Worm (Caenorhabditis elegans) whole organism, L1 larva: ENCODE measurements around the gene F13B6.2.

Source experiments
- C04F5.9 ChIP-seq: sonication (generic microtip); optimal IDR thresholded peaks from 2 replicates; lab custom pipeline; 2016; ENCODE audit warnings: missing genetic modification characterization, missing compliant biosample characterization
- C16A3.4 ChIP-seq: fragments of 150-350 bp; optimal IDR thresholded peaks from 2 replicates; lab custom pipeline; 2014; ENCODE audit warnings: missing biosample characterization, missing genetic modification characterization
- C34B4.2 ChIP-seq: sonication (generic microtip); optimal IDR thresholded peaks from 2 replicates; lab custom pipeline; 2017; ENCODE audit warnings: mild to moderate bottlenecking, missing genetic modification characterization, missing compliant biosample characterization
- Y116A8C.19 ChIP-seq: sonication (generic microtip); optimal IDR thresholded peaks from 2 replicates; lab custom pipeline; 2016; ENCODE audit warnings: missing compliant biosample characterization, missing genetic modification characterization, borderline replicate concordance
- ama-1 ChIP-seq: fragments of 150-350 bp; optimal IDR thresholded peaks from 2 replicates; lab custom pipeline; 2014
- ceh-63 ChIP-seq: fragments of 200-800 bp; sonication (Bioruptor generic); optimal IDR thresholded peaks from 2 replicates; lab custom pipeline; 2018; ENCODE audit warnings: mild to moderate bottlenecking, missing genetic modification characterization, missing compliant biosample characterization
- ceh-82 ChIP-seq, 3 experiments: fragments of 150-350 bp in 1 of 3; sonication (generic microtip) in 2 of 3; optimal IDR thresholded peaks; 2 replicates each; lab custom pipeline; 2014 to 2017; ENCODE audit warnings: missing biosample characterization in 3 of 3, missing genetic modification characterization in 3 of 3
- ceh-88 ChIP-seq: fragments of 200-800 bp; sonication (Bioruptor generic); IDR thresholded peaks from 2 replicates; pipeline ENCODE4 v1.3.6; 2022; ENCODE audit warnings: missing genetic modification characterization, missing compliant biosample characterization
- dpl-1 ChIP-seq, 3 experiments: fragments of 150-350 bp in 2 of 3; sonication (generic microtip) in 1 of 3; optimal IDR thresholded peaks; 2 replicates each; lab custom pipeline; 2014 to 2017; ENCODE audit warnings: missing biosample characterization in 3 of 3, missing genetic modification characterization in 3 of 3, missing genetic modification reagents in 3 of 3
- dsc-1 ChIP-seq: sonication (generic microtip); optimal IDR thresholded peaks from 2 replicates; lab custom pipeline; 2016; ENCODE audit warnings: mild to moderate bottlenecking, missing genetic modification characterization, missing compliant biosample characterization
- efl-1 ChIP-seq, 4 experiments: fragments of 150-350 bp; optimal IDR thresholded peaks in 3 of 4; peaks in 1 of 4; 1 replicate in 1 of 4; 2 replicates in 3 of 4; lab custom pipeline; 2014; ENCODE audit warnings: missing biosample characterization in 2 of 4, missing genetic modification characterization in 2 of 4, missing genetic modification reagents in 2 of 4
- egl-27 ChIP-seq, 2 experiments: fragments of 150-350 bp in 1 of 2; sonication (generic microtip); optimal IDR thresholded peaks; 3 replicates each; lab custom pipeline; 2017 to 2018; ENCODE audit warnings: missing biosample characterization in 2 of 2, missing genetic modification characterization in 2 of 2, missing genetic modification reagents in 2 of 2
- elt-2 ChIP-seq: sonication (generic microtip); optimal IDR thresholded peaks from 2 replicates; lab custom pipeline; 2016; ENCODE audit warnings: missing genetic modification characterization, mild to moderate bottlenecking, inconsistent platforms, missing compliant biosample characterization, missing genetic modification reagents
- elt-3 ChIP-seq, 6 experiments: fragments of 150-350 bp in 1 of 6; sonication (generic microtip); optimal IDR thresholded peaks; 2 replicates each; lab custom pipeline; 2017 to 2018; ENCODE audit warnings: missing biosample characterization in 6 of 6, missing genetic modification characterization in 6 of 6, inconsistent platforms in 1 of 6
- fkh-10 ChIP-seq: sonication (generic microtip); optimal IDR thresholded peaks from 2 replicates; lab custom pipeline; 2017; ENCODE audit warnings: missing biosample characterization, missing genetic modification reagents, missing genetic modification characterization
- fkh-4 ChIP-seq: sonication (generic microtip); optimal IDR thresholded peaks from 2 replicates; lab custom pipeline; 2016; ENCODE audit warnings: missing compliant biosample characterization, missing genetic modification characterization, borderline replicate concordance
- hlh-4 ChIP-seq: sonication (generic microtip); optimal IDR thresholded peaks from 2 replicates; lab custom pipeline; 2016; ENCODE audit warnings: mild to moderate bottlenecking, missing genetic modification characterization, missing compliant biosample characterization
- hpl-2 ChIP-seq: fragments of 150-350 bp; optimal IDR thresholded peaks from 2 replicates; lab custom pipeline; 2014; ENCODE audit warnings: missing biosample characterization, missing genetic modification reagents, missing genetic modification characterization
- irx-1 ChIP-seq: sonication (generic microtip); optimal IDR thresholded peaks from 2 replicates; lab custom pipeline; 2016; ENCODE audit warnings: missing genetic modification characterization, missing compliant biosample characterization
- lin-13 ChIP-seq: fragments of 150-350 bp; optimal IDR thresholded peaks from 2 replicates; lab custom pipeline; 2014; ENCODE audit warnings: missing biosample characterization, missing genetic modification reagents, missing genetic modification characterization
- lin-14 ChIP-seq: fragments of 200-800 bp; sonication (Bioruptor generic); optimal IDR thresholded peaks from 2 replicates; lab custom pipeline; 2018; ENCODE audit warnings: mild to moderate bottlenecking, missing genetic modification characterization, moderate library complexity, missing compliant biosample characterization
- lin-35 ChIP-seq, 2 experiments: fragments of 150-350 bp; optimal IDR thresholded peaks; 2 replicates each; lab custom pipeline; 2014; ENCODE audit warnings: missing biosample characterization in 2 of 2, missing genetic modification characterization in 2 of 2, missing genetic modification reagents in 2 of 2
- lin-39 ChIP-seq: fragments of 150-350 bp; optimal IDR thresholded peaks from 2 replicates; lab custom pipeline; 2014; ENCODE audit warnings: missing biosample characterization, missing genetic modification reagents, missing genetic modification characterization
- lsy-2 ChIP-seq, 2 experiments: fragments of 150-350 bp; optimal IDR thresholded peaks; 2 replicates each; lab custom pipeline; 2014; ENCODE audit warnings: missing biosample characterization in 2 of 2, missing genetic modification characterization in 2 of 2
- mdl-1 ChIP-seq, 2 experiments: fragments of 150-350 bp; optimal IDR thresholded peaks; 2 replicates each; lab custom pipeline; 2014 to 2017; ENCODE audit warnings: missing biosample characterization in 2 of 2, missing genetic modification characterization in 2 of 2, inconsistent platforms in 1 of 2
- mef-2 ChIP-seq: fragments of 150-350 bp; optimal IDR thresholded peaks from 2 replicates; lab custom pipeline; 2014; ENCODE audit warnings: missing biosample characterization, missing genetic modification characterization
- mep-1 ChIP-seq: fragments of 150-350 bp; optimal IDR thresholded peaks from 2 replicates; lab custom pipeline; 2014; ENCODE audit warnings: missing biosample characterization, missing genetic modification characterization
- nhr-20 ChIP-seq: sonication (generic microtip); optimal IDR thresholded peaks from 2 replicates; lab custom pipeline; 2016; ENCODE audit warnings: mild to moderate bottlenecking, missing genetic modification characterization, missing compliant biosample characterization
- nhr-237 ChIP-seq: fragments of 150-350 bp; optimal IDR thresholded peaks from 2 replicates; lab custom pipeline; 2014; ENCODE audit warnings: missing biosample characterization, missing genetic modification characterization
- nhr-47 ChIP-seq: sonication (generic microtip); optimal IDR thresholded peaks from 2 replicates; lab custom pipeline; 2016; ENCODE audit warnings: mild to moderate bottlenecking, missing genetic modification characterization, moderate library complexity, missing compliant biosample characterization
- nhr-71 ChIP-seq: sonication (generic microtip); optimal IDR thresholded peaks from 2 replicates; lab custom pipeline; 2016; ENCODE audit warnings: mild to moderate bottlenecking, missing genetic modification characterization, moderate library complexity, missing compliant biosample characterization
- nhr-77 ChIP-seq: fragments of 150-350 bp; optimal IDR thresholded peaks from 2 replicates; lab custom pipeline; 2014; ENCODE audit warnings: missing biosample characterization, missing genetic modification characterization
- nhr-85 ChIP-seq: sonication (generic microtip); peaks from one replicate; lab custom pipeline; 2016; ENCODE audit warnings: missing genetic modification characterization, inconsistent platforms, missing compliant biosample characterization
- nhr-90 ChIP-seq: sonication (generic microtip); optimal IDR thresholded peaks from 2 replicates; lab custom pipeline; 2016; ENCODE audit warnings: mild to moderate bottlenecking, missing genetic modification characterization, missing compliant biosample characterization; ENCODE audit not compliant: poor library complexity
- pax-3 ChIP-seq: fragments of 200-800 bp; sonication (Bioruptor generic); optimal IDR thresholded peaks from 2 replicates; lab custom pipeline; 2018; ENCODE audit warnings: mild to moderate bottlenecking, missing genetic modification characterization, moderate library complexity, missing compliant biosample characterization
- pqm-1 ChIP-seq: sonication (generic microtip); optimal IDR thresholded peaks from 3 replicates; lab custom pipeline; 2017; ENCODE audit warnings: missing biosample characterization, missing genetic modification characterization
- rnt-1 ChIP-seq: sonication (generic microtip); optimal IDR thresholded peaks from 2 replicates; lab custom pipeline; 2016; ENCODE audit warnings: mild to moderate bottlenecking, missing genetic modification characterization, moderate library complexity, missing compliant biosample characterization
- skn-1 ChIP-seq: fragments of 150-350 bp; optimal IDR thresholded peaks from 2 replicates; lab custom pipeline; 2014; ENCODE audit warnings: missing biosample characterization, missing genetic modification characterization
- snpc-4 ChIP-seq: fragments of 150-350 bp; optimal IDR thresholded peaks from 2 replicates; lab custom pipeline; 2014; ENCODE audit warnings: missing biosample characterization, missing genetic modification characterization
- sptf-1 ChIP-seq: fragments of 150-350 bp; optimal IDR thresholded peaks from 2 replicates; lab custom pipeline; 2014; ENCODE audit warnings: missing biosample characterization, missing genetic modification characterization
- sup-37 ChIP-seq: fragments of 200-800 bp; sonication (Bioruptor generic); optimal IDR thresholded peaks from 2 replicates; lab custom pipeline; 2018; ENCODE audit warnings: mild to moderate bottlenecking, missing genetic modification characterization, missing compliant biosample characterization
- unc-130 ChIP-seq: fragments of 150-350 bp; optimal IDR thresholded peaks from 2 replicates; lab custom pipeline; 2017; ENCODE audit warnings: missing biosample characterization, missing genetic modification characterization, inconsistent platforms
- unc-62 ChIP-seq: fragments of 150-350 bp; optimal IDR thresholded peaks from 2 replicates; lab custom pipeline; 2014; ENCODE audit warnings: missing biosample characterization, missing genetic modification reagents, missing genetic modification characterization
- vab-15 ChIP-seq: sonication (generic microtip); optimal IDR thresholded peaks from 2 replicates; lab custom pipeline; 2017; ENCODE audit warnings: missing genotype, mild to moderate bottlenecking, missing genetic modification characterization, missing compliant biosample characterization
- xbp-1 ChIP-seq: sonication (generic microtip); optimal IDR thresholded peaks from 2 replicates; lab custom pipeline; 2016; ENCODE audit warnings: missing genetic modification characterization, missing compliant biosample characterization
- zip-4 ChIP-seq: fragments of 200-800 bp; sonication (Bioruptor generic); optimal IDR thresholded peaks from 2 replicates; lab custom pipeline; 2018; ENCODE audit warnings: mild to moderate bottlenecking, missing genetic modification characterization, moderate library complexity, missing compliant biosample characterization
- ztf-11 ChIP-seq, 2 experiments: sonication (generic microtip); optimal IDR thresholded peaks; 2 replicates each; lab custom pipeline; 2016 to 2017; ENCODE audit warnings: missing genetic modification characterization in 2 of 2, missing biosample characterization in 1 of 2, missing compliant biosample characterization in 1 of 2
- ztf-4 ChIP-seq: fragments of 150-350 bp; optimal IDR thresholded peaks from 2 replicates; lab custom pipeline; 2014; ENCODE audit warnings: missing biosample characterization, missing genetic modification characterization

Gene F13B6.2

ce11 chrIV:7507841-7508509 is 47.9 kb upstream of the F13B6.2 start, which contains the start of the genes vdac-1 and R05G6.5 (continued):
- TF ChIP-seq ceh-88 (GFP tag; lab: Robert Waterston, UW) (peak; percentile 49; the same call in 1 of the 2 replicates), vab-15 (tag; lab: Kevin White, UChicago) (peak; percentile 8), elt-2 (tag; lab: Kevin White, UChicago) (peak; percentile 73), ama-1 (lab: Kevin White, UChicago) (no peak), nhr-47 (tag; lab: Kevin White, UChicago) (peak; percentile 83), nhr-90 (peak; percentile 80), zip-4 (GFP tag; lab: Kevin White, UChicago) (no peak), nhr-77 (tag; lab: Kevin White, UChicago) (peak; percentile 90), skn-1 (tag; lab: Kevin White, UChicago) (peak; percentile 63), unc-62 (GFP tag; lab: Kevin White, UChicago) (no peak), nhr-20 (tag; lab: Kevin White, UChicago) (peak; percentile 92), unc-130 (tag; lab: Kevin White, UChicago) (peak; percentile 81)

- TF ChIP-seq fkh-4 (no peak), lsy-2 (tag; optimal IDR thresholded peaks at IDR 0.05; lab: Kevin White, UChicago) (peak; percentile 35 to 59), C34B4.2 (tag; lab: Kevin White, UChicago) (no peak), elt-3 (tag; optimal IDR thresholded peaks at IDR 0.05; lab: Kevin White, UChicago) (peak in 1 of 6 experiments; percentile 65), dpl-1 (GFP tag; optimal IDR thresholded peaks at IDR 0.05; lab: Kevin White, UChicago) (peak in 2 of 3 experiments; percentile 51 to 66), C16A3.4 (peak; percentile 34), ceh-63 (GFP tag; lab: Kevin White, UChicago) (no peak), pax-3 (peak; percentile 11), pqm-1 (no peak), lin-14 (GFP tag; lab: Kevin White, UChicago) (peak; percentile 67), nhr-20 (tag; lab: Kevin White, UChicago) (peak; percentile 75), nhr-85 (tag; lab: Kevin White, UChicago) (peak; percentile 81), Y116A8C.19 (no peak), C04F5.9 (tag; lab: Kevin White, UChicago) (peak; percentile 2), skn-1 (tag; lab: Kevin White, UChicago) (peak; percentile 37), ceh-82 (tag; optimal IDR thresholded peaks at IDR 0.05; lab: Kevin White, UChicago) (peak in 1 of 3 experiments; percentile 21), fkh-10 (GFP tag; lab: Kevin White, UChicago) (no peak), lin-39 (tag; lab: Kevin White, UChicago) (peak; percentile 9), dsc-1 (tag; lab: Kevin White, UChicago) (no peak), elt-2 (tag; lab: Kevin White, UChicago) (peak; percentile 29), lin-35 (GFP tag; optimal IDR thresholded peaks at IDR 0.05; lab: Kevin White, UChicago) (peak; percentile 28 to 80), rnt-1 (tag; lab: Kevin White, UChicago) (peak; percentile 60), ztf-11 (tag; optimal IDR thresholded peaks at IDR 0.05; lab: Kevin White, UChicago) (no peak), irx-1 (tag; lab: Kevin White, UChicago) (peak; percentile 17), ama-1 (lab: Kevin White, UChicago) (peak; percentile 79), xbp-1 (tag; lab: Kevin White, UChicago) (no peak), snpc-4 (no peak), efl-1 (optimal IDR thresholded peaks at IDR 0.05; lab: Kevin White, UChicago) (peak; percentile 11 to 45), efl-1 (GFP tag; optimal IDR thresholded peaks at IDR 0.05 in 1 of 2; lab: Kevin White, UChicago) (peak; percentile 59 to 97), nhr-47 (tag; lab: Kevin White, UChicago) (peak; percentile 32), hlh-4 (tag; lab: Kevin White, UChicago) (no peak), sup-37 (no peak), hpl-2 (no peak), nhr-237 (tag; lab: Kevin White, UChicago) (no peak), sptf-1 (tag; lab: Kevin White, UChicago) (no peak), mef-2 (tag; lab: Kevin White, UChicago) (no peak), nhr-71 (peak; percentile 83), lin-13 (peak; percentile 56), ztf-4 (tag; lab: Kevin White, UChicago) (peak; percentile 6), mep-1 (tag; lab: Kevin White, UChicago) (peak; percentile 53), egl-27 (tag; optimal IDR thresholded peaks at IDR 0.05; lab: Kevin White, UChicago) (no peak), mdl-1 (tag; optimal IDR thresholded peaks at IDR 0.05; lab: Kevin White, UChicago) (peak in 1 of 2 experiments; percentile 86)
Measured at ce11 chrIV:7507305-7507704, 47.2 kb upstream of the F13B6.2 start.
